Worm (Caenorhabditis elegans) whole organism, young adult: Measurements from ENCODE around the gene W07E11.1.

Source experiments
- F22D6.2 ChIP-seq: sonication (generic microtip); optimal IDR thresholded peaks from 2 replicates; lab custom pipeline; 2016; ENCODE audit warnings: mild to moderate bottlenecking, missing genetic modification characterization, missing compliant biosample characterization
- F37B4.10 ChIP-seq: fragments of 200-800 bp; sonication (Bioruptor generic); IDR thresholded peaks from 2 replicates; pipeline ENCODE4 v1.3.6; 2022; ENCODE audit warnings: missing genetic modification characterization, missing compliant biosample characterization
- F57A8.1 ChIP-seq: fragments of 200-800 bp; sonication (Bioruptor generic); optimal IDR thresholded peaks from 2 replicates; lab custom pipeline; 2018; ENCODE audit warnings: mild to moderate bottlenecking, missing genetic modification characterization, moderate library complexity, missing compliant biosample characterization
- T26A5.8 ChIP-seq: sonication (generic microtip); optimal IDR thresholded peaks from 2 replicates; lab custom pipeline; 2016; ENCODE audit warnings: missing genetic modification characterization, missing compliant biosample characterization
- Y53G8AR.9 ChIP-seq: fragments of 200-800 bp; sonication (Bioruptor generic); conservative IDR thresholded peaks from 2 replicates; pipeline ENCODE4 v1.3.6; 2022; ENCODE audit warnings: missing genetic modification reagents, missing genetic modification characterization, missing compliant biosample characterization
- Y67H2A.10 ChIP-seq: fragments of 200-800 bp; sonication (Bioruptor generic); conservative IDR thresholded peaks from 2 replicates; pipeline ENCODE4 v1.3.6; 2022; ENCODE audit warnings: missing genetic modification reagents, missing genetic modification characterization, missing compliant biosample characterization
- Y79H2A.3 ChIP-seq: fragments of 200-800 bp; sonication (Bioruptor generic); conservative IDR thresholded peaks from 2 replicates; pipeline ENCODE4 v1.3.6; 2022; ENCODE audit warnings: missing genetic modification reagents, missing genetic modification characterization, missing compliant biosample characterization
- ZK185.1 ChIP-seq: sonication (generic microtip); optimal IDR thresholded peaks from 2 replicates; lab custom pipeline; 2016; ENCODE audit warnings: mild to moderate bottlenecking, missing genetic modification characterization, missing compliant biosample characterization; ENCODE audit not compliant: poor library complexity, severe bottlenecking
- aptf-3 ChIP-seq: fragments of 200-800 bp; sonication (Bioruptor generic); IDR thresholded peaks from 2 replicates; pipeline ENCODE4 v1.3.6; 2022; ENCODE audit warnings: missing genetic modification characterization, missing compliant biosample characterization
- atf-7 ChIP-seq: sonication (generic microtip); optimal IDR thresholded peaks from 2 replicates; lab custom pipeline; 2017; ENCODE audit warnings: mild to moderate bottlenecking, missing genetic modification characterization, missing compliant biosample characterization
- athp-1 ChIP-seq: sonication (generic microtip); optimal IDR thresholded peaks from 2 replicates; lab custom pipeline; 2017; ENCODE audit warnings: mild to moderate bottlenecking, missing genetic modification characterization, missing compliant biosample characterization
- attf-6 ChIP-seq: fragments of 200-800 bp; sonication (Bioruptor generic); IDR thresholded peaks from 2 replicates; pipeline ENCODE4 v1.3.6; 2022; ENCODE audit warnings: missing genetic modification reagents, missing genetic modification characterization, missing compliant biosample characterization
- cebp-1 ChIP-seq, 2 experiments: fragments of 200-800 bp in 1 of 2; sonication (Bioruptor generic) in 1 of 2; sonication (generic microtip) in 1 of 2; IDR thresholded peaks in 1 of 2; optimal IDR thresholded peaks in 1 of 2; 2 replicates each; pipeline versions ENCODE4 v1.3.6 to Lab custom; 2017 to 2022; ENCODE audit warnings: missing compliant biosample characterization in 2 of 2, missing genetic modification characterization in 2 of 2, mild to moderate bottlenecking in 1 of 2, missing genetic modification reagents in 1 of 2, moderate library complexity in 1 of 2
- die-1 ChIP-seq: sonication (generic microtip); optimal IDR thresholded peaks from 2 replicates; lab custom pipeline; 2016; ENCODE audit warnings: missing genotype, mild to moderate bottlenecking, missing genetic modification characterization, missing compliant biosample characterization
- dox-1 ChIP-seq: fragments of 200-800 bp; sonication (Bioruptor generic); IDR thresholded peaks from 2 replicates; pipeline ENCODE4 v1.3.6; 2022; ENCODE audit warnings: missing genetic modification reagents, missing genetic modification characterization, missing compliant biosample characterization
- egrh-3 ChIP-seq: fragments of 200-800 bp; sonication (Bioruptor generic); IDR thresholded peaks from 2 replicates; pipeline ENCODE4 v1.3.6; 2022; ENCODE audit warnings: missing genetic modification reagents, missing genetic modification characterization, missing compliant biosample characterization
- ets-4 ChIP-seq: fragments of 200-800 bp; sonication (Bioruptor generic); optimal IDR thresholded peaks from 2 replicates; lab custom pipeline; 2018; ENCODE audit warnings: mild to moderate bottlenecking, missing genetic modification characterization, missing compliant biosample characterization
- gei-17 ChIP-seq: fragments of 200-800 bp; sonication (Bioruptor generic); optimal IDR thresholded peaks from 2 replicates; lab custom pipeline; 2018; ENCODE audit warnings: mild to moderate bottlenecking, missing genetic modification characterization, missing compliant biosample characterization
- hlh-12 ChIP-seq: sonication (generic microtip); optimal IDR thresholded peaks from 2 replicates; lab custom pipeline; 2016; ENCODE audit warnings: missing genetic modification characterization, missing compliant biosample characterization
- hmg-1.2 ChIP-seq: fragments of 200-800 bp; sonication (Bioruptor generic); IDR thresholded peaks from 2 replicates; pipeline ENCODE4 v1.3.6; 2022; ENCODE audit warnings: missing genetic modification reagents, missing genetic modification characterization, missing compliant biosample characterization
- hmg-20 ChIP-seq: fragments of 200-800 bp; sonication (Bioruptor generic); IDR thresholded peaks from 2 replicates; pipeline ENCODE4 v1.3.6; 2022; ENCODE audit warnings: missing genetic modification reagents, missing genetic modification characterization, missing compliant biosample characterization
- hsf-1 ChIP-seq: fragments of 200-800 bp; sonication (Bioruptor generic); IDR thresholded peaks from 2 replicates; pipeline ENCODE4 v1.3.6; 2022; ENCODE audit warnings: missing genetic modification reagents, missing genetic modification characterization, missing compliant biosample characterization
- lin-26 ChIP-seq: fragments of 200-800 bp; sonication (Bioruptor generic); IDR thresholded peaks from 2 replicates; pipeline ENCODE4 v1.3.6; 2022; ENCODE audit warnings: missing genetic modification reagents, missing genetic modification characterization, missing compliant biosample characterization
- lin-40 ChIP-seq: sonication (generic microtip); optimal IDR thresholded peaks from 2 replicates; lab custom pipeline; 2016; ENCODE audit warnings: missing genetic modification characterization, mild to moderate bottlenecking, missing compliant biosample characterization, missing genotype, missing genetic modification reagents
- lsl-1 ChIP-seq: fragments of 200-800 bp; sonication (Bioruptor generic); optimal IDR thresholded peaks from 2 replicates; lab custom pipeline; 2018; ENCODE audit warnings: mild to moderate bottlenecking, missing genetic modification characterization, moderate library complexity, missing compliant biosample characterization
- mel-28 ChIP-seq: sonication (generic microtip); optimal IDR thresholded peaks from 2 replicates; lab custom pipeline; 2016; ENCODE audit warnings: borderline replicate concordance, mild to moderate bottlenecking, missing genetic modification characterization, missing compliant biosample characterization
- mxl-1 ChIP-seq: sonication (generic microtip); optimal IDR thresholded peaks from 2 replicates; lab custom pipeline; 2016; ENCODE audit warnings: missing genetic modification characterization, missing compliant biosample characterization
- nfyb-1 ChIP-seq: fragments of 200-800 bp; sonication (Bioruptor generic); IDR thresholded peaks from 2 replicates; pipeline ENCODE4 v1.3.6; 2022; ENCODE audit warnings: missing genetic modification reagents, missing genetic modification characterization, missing compliant biosample characterization
- nhr-120 ChIP-seq: fragments of 200-800 bp; sonication (Bioruptor generic); IDR thresholded peaks from 2 replicates; pipeline ENCODE4 v1.3.6; 2022; ENCODE audit warnings: missing genetic modification characterization, missing compliant biosample characterization
- nhr-80 ChIP-seq: sonication (generic microtip); optimal IDR thresholded peaks from 2 replicates; lab custom pipeline; 2016; ENCODE audit warnings: missing genetic modification characterization, missing compliant biosample characterization
- nhr-90 ChIP-seq: sonication (generic microtip); optimal IDR thresholded peaks from 2 replicates; lab custom pipeline; 2016; ENCODE audit warnings: missing genotype, mild to moderate bottlenecking, missing genetic modification characterization, missing compliant biosample characterization
- rec-8 ChIP-seq, 2 experiments: sonication (generic microtip); optimal IDR thresholded peaks; 2 replicates each; lab custom pipeline; 2016; ENCODE audit warnings: mild to moderate bottlenecking in 2 of 2, missing genetic modification characterization in 2 of 2, missing genetic modification reagents in 2 of 2, missing genotype in 2 of 2, missing biosample characterization in 1 of 2, missing compliant biosample characterization in 1 of 2, moderate library complexity in 1 of 2
- repo-1 ChIP-seq: sonication (generic microtip); optimal IDR thresholded peaks from 2 replicates; lab custom pipeline; 2017; ENCODE audit warnings: mild to moderate bottlenecking, missing genetic modification characterization, missing compliant biosample characterization
- rpc-1 ChIP-seq, 2 experiments: fragments of 150-350 bp in 1 of 2; sonication (generic microtip) in 1 of 2; optimal IDR thresholded peaks; 2 replicates each; lab custom pipeline; 2014 to 2018; ENCODE audit warnings: missing biosample characterization in 1 of 2, missing genetic modification characterization in 1 of 2, missing genetic modification reagents in 1 of 2, missing genotype in 1 of 2
- sea-2 ChIP-seq: fragments of 200-800 bp; sonication (Bioruptor generic); IDR thresholded peaks from 2 replicates; pipeline ENCODE4 v1.3.6; 2022; ENCODE audit warnings: missing genetic modification characterization, missing compliant biosample characterization
- snpc-4 ChIP-seq, 5 experiments: fragments of 150-350 bp in 1 of 5; sonication (generic microtip) in 4 of 5; optimal IDR thresholded peaks; 2 replicates each; lab custom pipeline; 2014 to 2018; ENCODE audit warnings: missing genetic modification characterization in 5 of 5, missing biosample characterization in 3 of 5, antibody characterized with exemption in 2 of 5, mild to moderate bottlenecking in 2 of 5, missing compliant biosample characterization in 2 of 5, missing genotype in 2 of 5, moderate library complexity in 2 of 5, missing genetic modification reagents in 1 of 5
- somi-1 ChIP-seq: fragments of 200-800 bp; sonication (Bioruptor generic); optimal IDR thresholded peaks from 2 replicates; lab custom pipeline; 2018; ENCODE audit warnings: mild to moderate bottlenecking, missing genetic modification characterization, missing compliant biosample characterization
- tbx-9 ChIP-seq: sonication (generic microtip); optimal IDR thresholded peaks from 2 replicates; lab custom pipeline; 2016; ENCODE audit warnings: borderline replicate concordance, missing genetic modification characterization, inconsistent platforms, missing compliant biosample characterization
- tlf-1 ChIP-seq: fragments of 200-800 bp; sonication (Bioruptor generic); optimal IDR thresholded peaks from 2 replicates; lab custom pipeline; 2018; ENCODE audit warnings: mild to moderate bottlenecking, missing genetic modification characterization, missing compliant biosample characterization
- unc-62 ChIP-seq: fragments of 150-350 bp; optimal IDR thresholded peaks from 2 replicates; lab custom pipeline; 2014; ENCODE audit warnings: missing biosample characterization, missing genetic modification reagents, missing genetic modification characterization
- zfh-2 ChIP-seq: fragments of 200-800 bp; sonication (Bioruptor generic); conservative IDR thresholded peaks from 2 replicates; pipeline ENCODE4 v1.3.6; 2022; ENCODE audit warnings: missing genetic modification reagents, missing genetic modification characterization, missing compliant biosample characterization
- ztf-22 ChIP-seq: fragments of 200-800 bp; sonication (Bioruptor generic); optimal IDR thresholded peaks from 2 replicates; lab custom pipeline; 2018; ENCODE audit warnings: mild to moderate bottlenecking, missing genetic modification characterization, moderate library complexity, missing compliant biosample characterization
- ztf-26 ChIP-seq: sonication (generic microtip); optimal IDR thresholded peaks from 2 replicates; lab custom pipeline; 2017; ENCODE audit warnings: missing genetic modification characterization, missing compliant biosample characterization
- ztf-28 ChIP-seq: fragments of 200-800 bp; sonication (Bioruptor generic); IDR thresholded peaks from 2 replicates; pipeline ENCODE4 v1.3.6; 2022; ENCODE audit warnings: missing genetic modification reagents, missing genetic modification characterization, missing compliant biosample characterization

Gene W07E11.1

DNA sequence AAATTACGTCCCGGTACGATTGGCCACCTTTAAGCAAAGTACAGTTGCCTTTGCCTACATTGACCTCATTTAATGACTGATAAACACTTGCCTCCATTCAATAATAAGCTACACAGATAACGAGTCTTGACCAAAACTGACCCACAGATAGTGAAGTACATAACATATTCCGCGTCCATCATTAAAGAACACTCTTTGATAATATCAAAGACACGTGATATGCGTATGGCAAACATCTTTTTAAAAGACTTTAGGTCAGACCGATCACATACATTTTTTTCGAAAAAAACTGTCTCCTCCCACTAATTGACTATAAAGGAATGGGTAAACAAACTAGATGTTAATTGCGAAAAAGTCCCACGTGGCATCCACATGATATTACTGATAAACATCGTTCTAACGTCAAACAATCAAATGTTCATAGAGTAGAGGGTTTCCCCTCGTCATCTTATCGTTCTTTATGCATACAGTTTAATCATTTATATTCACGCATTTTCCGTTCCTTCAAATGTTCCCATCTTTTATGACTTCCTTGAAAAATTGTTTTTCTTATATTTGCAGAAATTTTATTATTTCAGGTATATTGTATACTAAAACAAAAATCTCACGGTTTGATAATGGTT is at the start of gene W07E11.1:
Gene W07E11.1, plus strand, starts transcription at position 573 of the 623 bp plus-strand sequence.
- TF ChIP-seq ztf-26 (peak; percentile 51), hlh-12 (tag; lab: Kevin White, UChicago) (no peak), unc-62 (peak; percentile 43), atf-7 (peak; percentile 55), rpc-1 (optimal IDR thresholded peaks at IDR 0.05; lab: Kevin White, UChicago) (no peak), rpc-1 (tag; optimal IDR thresholded peaks at IDR 0.05; lab: Kevin White, UChicago) (no peak), F37B4.10 (GFP tag; lab: Robert Waterston, UW) (no peak), Y53G8AR.9 (no peak), mxl-1 (tag; lab: Kevin White, UChicago) (no peak), ztf-22 (GFP tag; lab: Kevin White, UChicago) (peak; percentile 51), nfyb-1 (GFP tag; lab: Robert Waterston, UW) (0 out of 2 replicates have a peak, but pooled peaks have one; percentile 37), F22D6.2 (tag; lab: Kevin White, UChicago) (peak; percentile 49), lin-26 (GFP tag; lab: Robert Waterston, UW) (peak; percentile 38; the same call in 1 of the 2 replicates), ets-4 (GFP tag; lab: Kevin White, UChicago) (peak; percentile 6), dox-1 (GFP tag; lab: Robert Waterston, UW) (0 out of 2 replicates have a peak, but pooled peaks have one; percentile 4), ZK185.1 (tag; lab: Kevin White, UChicago) (peak; percentile 42), hmg-1.2 (0 out of 2 replicates have a peak, but pooled peaks have one; percentile 9), Y79H2A.3 (GFP tag; lab: Robert Waterston, UW) (no peak), nhr-80 (peak; percentile 83), snpc-4 (GFP tag; optimal IDR thresholded peaks at IDR 0.05; lab: Kevin White, UChicago) (no peak), snpc-4 (tag; optimal IDR thresholded peaks at IDR 0.05; lab: Kevin White, UChicago) (peak in 1 of 4 experiments; percentile 12), lin-40 (tag; lab: Kevin White, UChicago) (peak; percentile 47), cebp-1 (GFP tag; IDR thresholded peaks at IDR 0.05; lab: Robert Waterston, UW) (no peak; the same call in 1 of the 2 replicates), cebp-1 (tag; optimal IDR thresholded peaks at IDR 0.05; lab: Kevin White, UChicago) (peak; percentile 66), repo-1 (tag; lab: Kevin White, UChicago) (no peak)

DNA sequence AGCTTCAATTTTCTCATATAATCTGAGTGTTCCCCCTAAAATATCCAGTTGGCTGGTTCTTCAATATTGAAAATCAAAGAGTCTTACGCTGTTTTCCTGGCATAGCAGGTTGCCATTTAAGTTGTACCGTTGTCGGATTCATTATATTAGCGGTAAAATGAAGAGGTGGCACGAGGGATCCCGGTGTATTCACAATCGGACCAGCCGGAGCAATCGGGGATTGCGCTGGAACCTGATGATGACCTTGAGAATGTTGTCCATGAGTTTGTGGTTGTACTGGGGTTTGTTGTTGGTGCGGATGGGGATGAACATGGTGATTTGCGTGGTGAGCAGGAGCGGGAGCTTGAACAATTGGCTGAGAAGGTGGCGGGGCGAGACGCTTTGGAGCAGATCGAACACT is 39.9 kb upstream of the W07E11.1 start:
- TF ChIP-seq nfyb-1 (GFP tag; lab: Robert Waterston, UW) (no peak), egrh-3 (GFP tag; lab: Robert Waterston, UW) (no peak), attf-6 (no peak), nhr-90 (tag; lab: Kevin White, UChicago) (no peak), gei-17 (GFP tag; lab: Kevin White, UChicago) (no peak), rec-8 (tag; optimal IDR thresholded peaks at IDR 0.05; lab: Kevin White, UChicago) (no peak), mel-28 (tag; lab: Kevin White, UChicago) (no peak), nhr-120 (no peak), tlf-1 (no peak), hsf-1 (GFP tag; lab: Robert Waterston, UW) (no peak), Y53G8AR.9 (no peak), hmg-20 (GFP tag; lab: Robert Waterston, UW) (no peak)

DNA sequence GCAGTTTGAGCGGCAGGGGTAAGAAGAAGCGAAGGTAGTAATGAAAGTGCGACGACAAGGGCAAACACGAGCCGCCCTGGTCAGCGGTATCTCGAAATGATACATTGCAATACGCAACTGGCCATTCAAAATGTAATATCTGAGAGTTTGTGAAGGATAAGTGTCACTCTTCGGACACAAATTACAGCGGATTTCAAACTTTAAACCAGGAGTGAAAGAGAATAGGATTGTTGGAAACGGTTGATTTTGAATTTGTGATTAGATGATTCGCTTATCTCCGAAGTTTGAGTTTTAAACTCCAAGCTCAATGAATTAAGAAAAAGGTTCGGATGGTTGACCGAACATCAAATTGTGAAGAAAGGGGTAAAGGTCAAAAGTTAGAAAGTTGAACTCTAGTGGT is 37.1 kb upstream of the W07E11.1 start, which contains the start of gene ZC374.2:
Gene ZC374.2, minus strand, starts transcription at position 101 of the 400 bp plus-strand sequence.
- no peak for TF ChIP-seq ztf-28 (GFP tag; lab: Robert Waterston, UW)
- TF ChIP-seq athp-1 (tag; lab: Kevin White, UChicago), result no peak
- no peak for TF ChIP-seq lsl-1 (GFP tag; lab: Kevin White, UChicago)
- TF ChIP-seq F57A8.1 (GFP tag; lab: Kevin White, UChicago), result no peak
- no peak for TF ChIP-seq Y67H2A.10 (GFP tag; lab: Robert Waterston, UW)
- no peak for TF ChIP-seq T26A5.8 (tag; lab: Kevin White, UChicago)
- no peak for TF ChIP-seq rpc-1 (optimal IDR thresholded peaks at IDR 0.05; lab: Kevin White, UChicago)
- no peak for TF ChIP-seq rpc-1 (tag; optimal IDR thresholded peaks at IDR 0.05; lab: Kevin White, UChicago)
- TF ChIP-seq aptf-3 (GFP tag; lab: Robert Waterston, UW), result no peak
- no peak for TF ChIP-seq die-1 (tag; lab: Kevin White, UChicago)
- TF ChIP-seq somi-1 (GFP tag; lab: Kevin White, UChicago), result no peak
- no peak for TF ChIP-seq sea-2 (GFP tag; lab: Robert Waterston, UW)
- TF ChIP-seq ZK185.1 (tag; lab: Kevin White, UChicago), result no peak
- TF ChIP-seq tbx-9, result no peak
- no peak for TF ChIP-seq attf-6
- no peak for TF ChIP-seq zfh-2 (GFP tag; lab: Robert Waterston, UW)
- TF ChIP-seq, all 124 proteins: peak for 0
